Worm (Caenorhabditis elegans): ENCODE measurements around the gene K02E2.11.
A peak's percentile ranks its signal among the peaks of the same experiment; 100 is the strongest.

The K02E2.11 gene

ce11 chrV:20344889-20345288, 38.2 kb upstream of the K02E2.11 start, which contains the start of gene Y38H6A.3:
Gene Y38H6A.3 (plus strand): TSS chrV:20345189.
- TF ChIP-seq isw-1 (GFP tag; IDR thresholded peaks at IDR 0.05) (no peak), lir-3 (tag; optimal IDR thresholded peaks at IDR 0.05; ENCODE audit: poor library complexity) (no peak), nhr-90 (tag; optimal IDR thresholded peaks at IDR 0.05; ENCODE audit: poor library complexity) (no peak)

DNA sequence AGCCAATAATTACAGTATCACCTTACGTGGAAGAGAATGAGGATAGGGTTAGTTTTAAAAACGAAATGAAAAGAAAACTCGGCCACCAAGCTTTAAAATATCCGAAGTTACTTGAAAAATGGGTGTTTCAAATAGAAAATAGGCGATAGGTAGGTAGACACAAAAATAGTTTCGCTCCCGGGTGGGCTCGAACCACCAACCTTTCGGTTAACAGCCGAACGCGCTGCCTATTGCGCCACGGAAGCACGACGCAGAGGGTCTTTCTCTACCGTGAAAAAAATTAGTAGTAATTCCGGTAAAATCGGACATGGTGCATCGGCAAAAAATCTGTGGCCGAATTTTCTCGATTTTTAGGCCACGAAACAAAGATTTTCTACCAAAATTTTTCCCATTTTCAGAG, 35.5 kb upstream of the K02E2.11 start:
- TF ChIP-seq mep-1 (tag; optimal IDR thresholded peaks at IDR 0.05) (no peak), sptf-1 (tag; optimal IDR thresholded peaks at IDR 0.05) (no peak), isw-1 (GFP tag; IDR thresholded peaks at IDR 0.05) (no peak), efl-3 (GFP tag; optimal IDR thresholded peaks at IDR 0.05) (no peak), mef-2 (tag; optimal IDR thresholded peaks at IDR 0.05) (no peak), hlh-17 (GFP tag; optimal IDR thresholded peaks at IDR 0.05; ENCODE audit: borderline replicate concordance) (no peak), C16A3.4 (tag; optimal IDR thresholded peaks at IDR 0.05) (no peak), ama-1 (optimal IDR thresholded peaks at IDR 0.05) (no peak), irx-1 (tag; optimal IDR thresholded peaks at IDR 0.05) (no peak), ceh-82 (tag; optimal IDR thresholded peaks at IDR 0.05) (no peak), nhr-77 (tag; optimal IDR thresholded peaks at IDR 0.05) (no peak), C04F5.9 (tag; optimal IDR thresholded peaks at IDR 0.05) (no peak), nhr-11 (tag; optimal IDR thresholded peaks at IDR 0.05) (no peak), pqm-1 (tag; optimal IDR thresholded peaks at IDR 0.05) (no peak)

- no peak for TF ChIP-seq elt-2 (tag; optimal IDR thresholded peaks at IDR 0.05)
- peak; percentile 2 for TF ChIP-seq nhr-85 (tag)
These were observed 32.7 kb upstream of the K02E2.11 start for ce11 chrV:20350382-20350781.

ce11 chrV:20351195-20351594, 31.9 kb upstream of the K02E2.11 start, which contains the start of gene K02E2.1:
Gene K02E2.1 (plus strand): TSS chrV:20351495.
- TF ChIP-seq hlh-4 (tag; optimal IDR thresholded peaks at IDR 0.05) (peak; percentile 52), unc-30 (tag; optimal IDR thresholded peaks at IDR 0.05) (no peak)

- TF ChIP-seq skn-1 (tag; optimal IDR thresholded peaks at IDR 0.05) (no peak), nhr-237 (tag; optimal IDR thresholded peaks at IDR 0.05) (no peak), lin-15B (tag; optimal IDR thresholded peaks at IDR 0.05) (no peak), tlp-1 (tag; optimal IDR thresholded peaks at IDR 0.05) (no peak), efl-3 (GFP tag; optimal IDR thresholded peaks at IDR 0.05) (no peak), nhr-47 (tag; optimal IDR thresholded peaks at IDR 0.05) (no peak), isw-1 (GFP tag; IDR thresholded peaks at IDR 0.05) (no peak), F16B12.6 (tag; optimal IDR thresholded peaks at IDR 0.05) (no peak)
These were observed 26.6 kb upstream of the K02E2.11 start, which contains the start of gene grd-11 for ce11 chrV:20356472-20356871. Gene grd-11 (plus strand): TSS chrV:20356772.

DNA sequence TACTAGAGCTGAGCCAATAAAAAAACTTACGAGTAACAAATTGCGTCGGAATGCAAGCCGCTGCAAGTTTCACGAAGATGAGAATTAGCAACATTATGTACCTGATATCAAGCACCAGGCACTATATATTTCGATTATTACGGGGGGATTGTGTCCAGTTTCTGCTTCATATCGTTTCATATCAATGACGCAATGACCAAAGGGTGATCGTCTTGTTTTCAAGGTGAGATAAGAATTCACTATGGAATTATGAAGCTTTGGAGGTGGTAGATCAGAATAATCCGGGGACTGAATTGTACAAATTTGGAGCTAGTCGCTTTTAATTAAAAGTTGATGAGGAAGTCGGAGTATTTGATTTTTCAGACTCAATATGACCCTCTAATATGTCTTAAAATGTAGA, 16.3 kb upstream of the K02E2.11 start, which contains the start of gene K02E2.8:
Gene K02E2.8, minus strand, starts transcription at position 101 of the 400 bp plus-strand sequence.
- no peak for TF ChIP-seq unc-62 (GFP tag; optimal IDR thresholded peaks at IDR 0.05)
- no peak for TF ChIP-seq nhr-19 (GFP tag; conservative IDR thresholded peaks at IDR 0.05)
- TF ChIP-seq aha-1 (tag; optimal IDR thresholded peaks at IDR 0.05): no peak
- TF ChIP-seq nhr-12 (tag; optimal IDR thresholded peaks at IDR 0.05): no peak
- no peak for TF ChIP-seq tbx-2 (tag; optimal IDR thresholded peaks at IDR 0.05)
- no peak for TF ChIP-seq ztf-4 (tag; optimal IDR thresholded peaks at IDR 0.05)
- TF ChIP-seq zip-4 (GFP tag; optimal IDR thresholded peaks at IDR 0.05): no peak
- no peak for TF ChIP-seq mep-1 (tag; optimal IDR thresholded peaks at IDR 0.05)
- TF ChIP-seq egl-13 (tag; optimal IDR thresholded peaks at IDR 0.05): no peak
